Fruit fly (Drosophila melanogaster) whole organism, pupa: ENCODE measurements around the gene CG13850.

ENCODE experiments used
- CG32121 ChIP-seq: fragments of 200-800 bp; sonication (Bioruptor generic); IDR thresholded peaks from 2 replicates; pipeline ENCODE4 v1.3.6; 2022; ENCODE audit warnings: missing biosample characterization, missing genetic modification characterization
- CG8159 ChIP-seq: fragments of 200-800 bp; sonication (Bioruptor generic); optimal IDR thresholded peaks from 3 replicates; lab custom pipeline; 2018; ENCODE audit warnings: missing biosample characterization, mild to moderate bottlenecking, missing genetic modification characterization, moderate library complexity
- EcR ChIP-seq: fragments of 200-800 bp; sonication (Bioruptor generic); optimal IDR thresholded peaks from 3 replicates; lab custom pipeline; 2019; ENCODE audit warnings: missing biosample characterization, missing genetic modification characterization, mild to moderate bottlenecking, moderate library complexity, missing genetic modification reagents

DNA sequence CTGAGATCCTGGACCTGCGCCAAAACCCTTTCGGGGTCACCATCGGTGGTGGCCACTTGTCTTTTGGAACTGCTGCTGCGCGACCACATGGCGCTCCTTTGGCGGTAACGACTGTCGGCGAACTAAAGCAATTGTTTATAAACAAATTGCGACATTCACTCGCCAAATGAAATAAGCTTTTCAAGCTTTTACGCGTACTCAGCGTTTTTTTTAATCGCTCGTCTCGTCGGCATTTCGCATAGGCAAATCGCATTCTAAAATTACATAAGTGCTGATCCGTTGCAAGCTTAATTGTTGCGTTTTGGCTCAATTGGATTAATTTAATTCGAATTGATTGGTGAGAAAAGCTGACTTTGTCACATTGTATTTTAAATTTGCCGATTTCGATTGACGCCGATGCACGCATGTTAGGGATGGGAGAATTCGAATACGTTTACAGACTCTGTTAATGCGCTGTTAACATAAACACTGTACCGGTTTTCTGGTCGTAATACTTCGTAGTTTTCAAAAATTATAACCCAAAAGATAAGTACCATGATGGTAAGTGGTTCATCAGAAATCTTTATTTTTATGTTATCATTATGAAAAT, 14.0 kb upstream of the CG13850 start, which contains the start of gene pinta:
- TF ChIP-seq CG8159 (tag; lab: Kevin White, UChicago) (no peak), CG32121 (GFP tag; lab: Robert Waterston, UW) (no peak), EcR (GFP tag; lab: Kevin White, UChicago) (no peak)
